Worm (Caenorhabditis elegans) whole organism, early embryonic: Measurements from ENCODE around the gene C08F8.6.

Experiments
- B0310.2 ChIP-seq: sonication (generic microtip); optimal IDR thresholded peaks from 2 replicates; lab custom pipeline; 2016; ENCODE audit warnings: mild to moderate bottlenecking, missing genetic modification characterization, missing compliant biosample characterization
- F13C5.2 ChIP-seq: sonication (generic microtip); optimal IDR thresholded peaks from 2 replicates; lab custom pipeline; 2017; ENCODE audit warnings: mild to moderate bottlenecking, missing genetic modification characterization, inconsistent platforms, missing compliant biosample characterization
- aly-1 ChIP-seq: sonication (generic microtip); optimal IDR thresholded peaks from 2 replicates; lab custom pipeline; 2016; ENCODE audit warnings: missing genetic modification characterization, missing compliant biosample characterization
- ama-1 ChIP-seq: fragments of 150-350 bp; optimal IDR thresholded peaks from 2 replicates; lab custom pipeline; 2014
- ceh-13 ChIP-seq: fragments of 200-800 bp; sonication (Bioruptor generic); optimal IDR thresholded peaks from 2 replicates; lab custom pipeline; 2018; ENCODE audit warnings: mild to moderate bottlenecking, missing genetic modification characterization, missing compliant biosample characterization
- ceh-36 ChIP-seq: sonication (generic microtip); optimal IDR thresholded peaks from 2 replicates; lab custom pipeline; 2016; ENCODE audit warnings: missing genetic modification characterization, inconsistent platforms, missing compliant biosample characterization
- ets-7 ChIP-seq: sonication (generic microtip); optimal IDR thresholded peaks from 2 replicates; lab custom pipeline; 2016; ENCODE audit warnings: missing genotype, missing genetic modification characterization, missing compliant biosample characterization
- flt-1 ChIP-seq: fragments of 200-800 bp; sonication (Bioruptor generic); IDR thresholded peaks from 2 replicates; pipeline ENCODE4 v1.3.6; 2022; ENCODE audit warnings: missing genetic modification characterization, missing compliant biosample characterization
- hmbx-1 ChIP-seq: sonication (generic microtip); optimal IDR thresholded peaks from 2 replicates; lab custom pipeline; 2016; ENCODE audit warnings: mild to moderate bottlenecking, missing genetic modification characterization, missing compliant biosample characterization
- hmg-4 ChIP-seq: fragments of 200-800 bp; sonication (Bioruptor generic); optimal IDR thresholded peaks from 2 replicates; lab custom pipeline; 2018; ENCODE audit warnings: mild to moderate bottlenecking, missing genetic modification characterization, missing compliant biosample characterization
- hnd-1 ChIP-seq: sonication (generic microtip); optimal IDR thresholded peaks from 2 replicates; lab custom pipeline; 2016; ENCODE audit warnings: missing genetic modification characterization, missing compliant biosample characterization
- pes-1 ChIP-seq: fragments of 200-800 bp; sonication (Bioruptor generic); IDR thresholded peaks from 2 replicates; pipeline ENCODE4 v1.3.6; 2022; ENCODE audit warnings: missing genetic modification reagents, missing genetic modification characterization, missing compliant biosample characterization
- scrt-1 ChIP-seq: fragments of 200-800 bp; sonication (Bioruptor generic); IDR thresholded peaks from 2 replicates; pipeline ENCODE4 v1.3.6; 2022; ENCODE audit warnings: missing genetic modification characterization, missing compliant biosample characterization
- sea-1 ChIP-seq: fragments of 200-800 bp; sonication (Bioruptor generic); conservative IDR thresholded peaks from 2 replicates; pipeline ENCODE4 v1.3.6; 2022; ENCODE audit warnings: missing genetic modification characterization, missing compliant biosample characterization
- tbx-11 ChIP-seq: fragments of 200-800 bp; sonication (Bioruptor generic); IDR thresholded peaks from 2 replicates; pipeline ENCODE4 v1.3.6; 2022; ENCODE audit warnings: missing genetic modification characterization, missing compliant biosample characterization
- tbx-37 ChIP-seq: fragments of 200-800 bp; sonication (Bioruptor generic); conservative IDR thresholded peaks from 2 replicates; pipeline ENCODE4 v1.3.6; 2022; ENCODE audit warnings: missing genetic modification reagents, missing genetic modification characterization, missing compliant biosample characterization
- tra-4 ChIP-seq: sonication (generic microtip); optimal IDR thresholded peaks from 2 replicates; lab custom pipeline; 2017; ENCODE audit warnings: missing genetic modification characterization, missing compliant biosample characterization

C08F8.6 gene

ce11 chrIV:11142314-11143227, 22.2 kb downstream of the C08F8.6 start, which contains the start of gene skih-2:
TSS of gene skih-2 (minus strand) at chrIV:11142364.
- TF ChIP-seq F13C5.2 (tag; lab: Kevin White, UChicago), result no peak
- no peak for TF ChIP-seq ama-1
- no peak for TF ChIP-seq hmbx-1 (tag; lab: Kevin White, UChicago)
- TF ChIP-seq ceh-36 (tag; lab: Kevin White, UChicago), result no peak
- no peak for TF ChIP-seq ceh-13 (GFP tag; lab: Kevin White, UChicago)
- no peak for TF ChIP-seq tbx-37 (GFP tag; lab: Robert Waterston, UW)
- TF ChIP-seq sea-1 (GFP tag; lab: Robert Waterston, UW), result no peak
- TF ChIP-seq tbx-11 (GFP tag; lab: Robert Waterston, UW), result no peak
- TF ChIP-seq B0310.2, result no peak
- no peak for TF ChIP-seq scrt-1 (GFP tag; lab: Robert Waterston, UW)
- no peak for TF ChIP-seq tra-4
- no peak for TF ChIP-seq pes-1 (GFP tag; lab: Robert Waterston, UW)
- TF ChIP-seq flt-1 (GFP tag; lab: Robert Waterston, UW), result no peak
- no peak for TF ChIP-seq hnd-1 (tag; lab: Kevin White, UChicago)
- no peak for TF ChIP-seq ets-7
- no peak for TF ChIP-seq hmg-4
- no peak for TF ChIP-seq aly-1 (tag; lab: Kevin White, UChicago)

DNA sequence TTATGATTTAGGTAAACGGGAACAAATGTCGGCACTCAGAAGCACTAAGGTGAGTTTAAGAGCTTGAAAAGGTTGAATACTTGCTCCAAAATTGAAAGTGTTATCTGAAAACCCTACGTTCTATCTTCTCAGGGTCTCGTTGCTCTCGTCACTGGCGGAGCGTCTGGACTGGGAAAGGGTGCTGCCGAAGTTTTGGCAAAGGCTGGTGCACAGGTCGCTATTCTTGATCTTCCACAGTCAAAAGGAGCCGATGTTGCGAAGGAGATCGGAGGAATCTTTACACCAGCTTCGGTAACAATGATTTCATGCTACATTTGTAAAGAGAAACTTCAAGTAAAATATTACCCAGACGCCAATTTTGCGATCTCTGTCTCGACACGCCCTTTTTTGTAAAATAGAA, 33.5 kb downstream of the C08F8.6 start, which contains the start of gene ard-1:
Gene ard-1 (plus strand): TSS at position 12 of the 400 bp plus-strand sequence.
- TF ChIP-seq B0310.2 (peak; percentile 63), tbx-37 (GFP tag; lab: Robert Waterston, UW) (no peak), sea-1 (GFP tag; lab: Robert Waterston, UW) (no peak), ceh-13 (GFP tag; lab: Kevin White, UChicago) (no peak), ama-1 (peak; percentile 90)

DNA sequence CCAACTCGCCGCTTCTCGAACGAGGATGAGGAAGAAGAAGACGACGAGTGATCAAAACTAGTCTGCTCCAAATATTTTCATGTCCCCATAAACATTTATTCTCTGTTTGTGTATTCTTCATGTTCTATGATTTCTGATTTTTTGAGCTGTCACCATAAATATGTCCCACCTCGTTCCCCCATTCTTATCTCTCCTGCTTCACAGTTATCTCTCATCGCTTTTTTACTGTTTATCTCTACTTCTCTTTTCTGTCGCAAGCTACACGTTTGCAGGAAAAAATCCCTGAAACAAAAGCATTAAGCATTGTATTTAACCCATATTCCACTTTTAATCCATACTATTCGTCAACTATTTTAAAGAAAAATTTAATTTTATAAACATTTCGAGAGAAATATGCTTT, 34.0 kb downstream of the C08F8.6 start:
- TF ChIP-seq hnd-1 (tag; lab: Kevin White, UChicago), result no peak
- no peak for TF ChIP-seq B0310.2
- TF ChIP-seq hmbx-1 (tag; lab: Kevin White, UChicago), result no peak
- no peak for TF ChIP-seq tbx-37 (GFP tag; lab: Robert Waterston, UW)
- TF ChIP-seq ama-1, result no peak
- TF ChIP-seq sea-1 (GFP tag; lab: Robert Waterston, UW), result no peak
- TF ChIP-seq tra-4, result no peak
- no peak for TF ChIP-seq hmg-4
- TF ChIP-seq ceh-36 (tag; lab: Kevin White, UChicago), result no peak
- no peak for TF ChIP-seq ets-7
- no peak for TF ChIP-seq tbx-11 (GFP tag; lab: Robert Waterston, UW)
- TF ChIP-seq aly-1 (tag; lab: Kevin White, UChicago), result no peak
- no peak for TF ChIP-seq flt-1 (GFP tag; lab: Robert Waterston, UW)
- TF ChIP-seq F13C5.2 (tag; lab: Kevin White, UChicago), result no peak
- TF ChIP-seq ceh-13 (GFP tag; lab: Kevin White, UChicago), result no peak
- no peak for TF ChIP-seq scrt-1 (GFP tag; lab: Robert Waterston, UW)
- no peak for TF ChIP-seq pes-1 (GFP tag; lab: Robert Waterston, UW)

DNA sequence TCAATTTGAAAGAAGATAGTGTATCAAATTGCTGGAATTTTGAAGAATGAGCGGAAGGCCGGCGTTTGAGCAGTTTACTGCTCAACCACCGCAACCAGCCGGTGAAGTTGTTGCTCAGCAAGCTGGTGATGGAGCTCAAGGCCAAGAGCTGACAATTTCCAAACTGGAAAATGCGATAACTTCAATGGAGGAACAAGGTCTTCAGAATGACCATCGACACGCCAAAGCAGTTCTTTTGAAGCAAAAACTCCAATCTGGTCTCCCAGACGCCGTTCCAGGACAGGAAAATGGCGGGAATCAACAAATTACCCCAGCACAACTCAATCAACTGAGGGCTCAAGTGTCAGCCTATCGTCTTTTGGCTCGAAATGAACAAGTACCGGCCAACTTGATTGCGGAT, 38.7 kb downstream of the C08F8.6 start:
- TF ChIP-seq ama-1, result no peak
- no peak for TF ChIP-seq tra-4
- TF ChIP-seq sea-1 (GFP tag; lab: Robert Waterston, UW), result no peak
- TF ChIP-seq tbx-37 (GFP tag; lab: Robert Waterston, UW), result no peak
- no peak for TF ChIP-seq ceh-36 (tag; lab: Kevin White, UChicago)
- TF ChIP-seq hnd-1 (tag; lab: Kevin White, UChicago), result no peak
- TF ChIP-seq scrt-1 (GFP tag; lab: Robert Waterston, UW), result no peak
- no peak for TF ChIP-seq ets-7
- TF ChIP-seq B0310.2, result no peak
- no peak for TF ChIP-seq aly-1 (tag; lab: Kevin White, UChicago)
- TF ChIP-seq F13C5.2 (tag; lab: Kevin White, UChicago), result no peak
- TF ChIP-seq tbx-11 (GFP tag; lab: Robert Waterston, UW), result no peak
- no peak for TF ChIP-seq ceh-13 (GFP tag; lab: Kevin White, UChicago)
- no peak for TF ChIP-seq hmbx-1 (tag; lab: Kevin White, UChicago)
- TF ChIP-seq hmg-4, result no peak
- TF ChIP-seq flt-1 (GFP tag; lab: Robert Waterston, UW), result no peak
- no peak for TF ChIP-seq pes-1 (GFP tag; lab: Robert Waterston, UW)

DNA sequence TGAATTAATAATTGTTTCAGACTA, 38.9 kb downstream of the C08F8.6 start, which contains the start of gene swsn-4:
Gene swsn-4 (plus strand): TSS at position 21 of the 24 bp plus-strand sequence.
- TF ChIP-seq sea-1 (GFP tag; lab: Robert Waterston, UW), result no peak
- TF ChIP-seq flt-1 (GFP tag; lab: Robert Waterston, UW), result no peak

DNA sequence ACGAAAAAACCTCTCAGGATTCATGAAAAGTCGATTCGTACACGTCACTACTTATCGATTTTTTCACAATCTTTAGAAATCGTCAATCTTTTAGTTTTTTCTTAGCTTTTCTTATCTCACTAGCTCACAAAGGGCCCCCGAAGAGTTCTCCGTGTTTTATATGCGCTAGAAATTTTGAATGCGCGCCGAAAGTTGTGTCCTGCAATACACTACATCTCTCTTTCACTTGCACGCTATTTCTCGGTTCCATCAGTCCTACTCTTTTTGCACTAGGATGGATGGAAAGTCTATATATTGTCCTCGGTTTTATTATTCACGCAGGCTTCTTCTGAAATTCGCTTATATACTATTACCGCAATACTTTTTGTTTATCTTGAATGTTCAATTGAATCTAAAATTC, 39.1 kb downstream of the C08F8.6 start:
- no peak for TF ChIP-seq hmg-4
- no peak for TF ChIP-seq pes-1 (GFP tag; lab: Robert Waterston, UW)
- no peak for TF ChIP-seq aly-1 (tag; lab: Kevin White, UChicago)
- no peak for TF ChIP-seq F13C5.2 (tag; lab: Kevin White, UChicago)
- TF ChIP-seq flt-1 (GFP tag; lab: Robert Waterston, UW), result no peak
- TF ChIP-seq hnd-1 (tag; lab: Kevin White, UChicago), result no peak
- no peak for TF ChIP-seq B0310.2

- TF ChIP-seq B0310.2 (no peak), hmg-4 (no peak), F13C5.2 (tag; lab: Kevin White, UChicago) (peak; percentile 6)
Measured at ce11 chrIV:11125200-11125599, 39.5 kb downstream of the C08F8.6 start.

ce11 chrIV:11124674-11125073, 40.1 kb downstream of the C08F8.6 start, which contains the start of gene spo-11:
TSS of gene spo-11 (minus strand) at chrIV:11124862.
- no peak for TF ChIP-seq aly-1 (tag; lab: Kevin White, UChicago)
- TF ChIP-seq F13C5.2 (tag; lab: Kevin White, UChicago), result no peak
- TF ChIP-seq sea-1 (GFP tag; lab: Robert Waterston, UW), result no peak
- no peak for TF ChIP-seq hmbx-1 (tag; lab: Kevin White, UChicago)
- TF ChIP-seq ama-1, result no peak
- TF ChIP-seq tbx-37 (GFP tag; lab: Robert Waterston, UW), result no peak
- no peak for TF ChIP-seq ets-7
- no peak for TF ChIP-seq B0310.2
- TF ChIP-seq hnd-1 (tag; lab: Kevin White, UChicago), result no peak
- no peak for TF ChIP-seq flt-1 (GFP tag; lab: Robert Waterston, UW)
- TF ChIP-seq scrt-1 (GFP tag; lab: Robert Waterston, UW), result no peak
- TF ChIP-seq pes-1 (GFP tag; lab: Robert Waterston, UW), result no peak
- TF ChIP-seq ceh-36 (tag; lab: Kevin White, UChicago), result no peak
- no peak for TF ChIP-seq tra-4
- no peak for TF ChIP-seq hmg-4
- TF ChIP-seq ceh-13 (GFP tag; lab: Kevin White, UChicago), result no peak
